Worm (Caenorhabditis elegans) whole organism, L4 larva: Measurements from ENCODE around the gene fmo-1.
"Not testable (repeated sequence)": the region's sequence is repeated elsewhere in the genome, so short reads cannot be mapped to it uniquely, and the experiment has no call there.

Experiments used
- D1046.2 ChIP-seq: fragments of 200-800 bp; sonication (Bioruptor generic); IDR thresholded peaks from 2 replicates; pipeline ENCODE4 v1.3.6; 2022; ENCODE audit warnings: missing genetic modification characterization, missing compliant biosample characterization
- ama-1 ChIP-seq: fragments of 150-350 bp; optimal IDR thresholded peaks from 2 replicates; lab custom pipeline; 2014; ENCODE audit warnings: inconsistent platforms, mixed read lengths
- dmd-9 ChIP-seq: fragments of 200-800 bp; sonication (Bioruptor generic); IDR thresholded peaks from 2 replicates; pipeline ENCODE4 v1.3.6; 2022; ENCODE audit warnings: missing genetic modification reagents, missing genetic modification characterization, missing compliant biosample characterization
- gei-8 ChIP-seq: fragments of 200-800 bp; sonication (Bioruptor generic); optimal IDR thresholded peaks from 2 replicates; lab custom pipeline; 2018; ENCODE audit warnings: mild to moderate bottlenecking, missing genetic modification characterization, missing compliant biosample characterization
- mdt-29 ChIP-seq: fragments of 200-800 bp; sonication (Bioruptor generic); IDR thresholded peaks from 2 replicates; pipeline ENCODE4 v1.3.6; 2022; ENCODE audit warnings: missing genetic modification reagents, missing genetic modification characterization, missing compliant biosample characterization
- nhr-237 ChIP-seq: sonication (generic microtip); optimal IDR thresholded peaks from 2 replicates; lab custom pipeline; 2017; ENCODE audit warnings: missing biosample characterization, missing genetic modification characterization
- pqm-1 ChIP-seq: sonication (generic microtip); optimal IDR thresholded peaks from 2 replicates; lab custom pipeline; 2017; ENCODE audit warnings: missing biosample characterization, missing genetic modification characterization

- not testable (repeated sequence) for TF ChIP-seq ama-1; dmd-9 (GFP tag; lab: Robert Waterston, UW); mdt-29 (GFP tag; lab: Robert Waterston, UW); nhr-237; gei-8 (GFP tag; lab: Kevin White, UChicago); pqm-1; D1046.2 (GFP tag; lab: Robert Waterston, UW)
Observed at ce11 chrIV:10654047-10654446, 7.6 kb upstream of the fmo-1 start, which contains the start of gene glb-19.
